Fruit fly (Drosophila melanogaster) ovary, adult (tissue): Measurements from ENCODE around the gene BBS8.

ENCODE experiments used
- CG17801 ChIP-seq: fragments of 200-800 bp; optimal IDR thresholded peaks from 2 replicates; lab custom pipeline; 2019; ENCODE audit warnings: missing biosample characterization, mild to moderate bottlenecking, missing genetic modification characterization, moderate library complexity; ENCODE audit not compliant: partially characterized antibody

The BBS8 gene

DNA sequence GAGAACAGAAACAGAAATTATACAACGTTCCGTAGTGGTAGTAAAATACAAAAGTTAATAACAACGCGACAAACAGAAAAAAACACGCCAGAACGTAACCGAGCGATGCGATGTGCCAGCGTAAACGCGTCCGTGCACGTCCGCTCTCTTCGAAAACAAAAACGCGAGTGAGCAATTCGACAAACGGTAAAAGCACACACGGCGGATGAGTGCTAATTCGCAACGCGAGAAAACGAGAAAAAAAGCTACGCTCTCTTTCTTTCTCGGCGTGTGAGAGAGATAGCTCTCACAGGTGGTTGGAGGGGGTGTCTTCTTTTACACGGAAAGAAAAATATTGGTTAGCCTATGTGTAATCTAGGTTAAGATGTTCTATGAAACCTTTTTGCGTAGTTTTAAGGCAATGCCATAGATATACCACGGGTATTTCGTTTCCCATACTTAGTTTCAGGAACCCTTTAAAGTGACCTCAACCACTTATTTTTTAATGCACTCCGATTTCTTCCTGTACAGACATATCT is 49.5 kb downstream of the BBS8 start, which contains the start of gene CG4297:
TSS of gene CG4297 (minus strand) at position 128 of the 518 bp plus-strand sequence.
- TF ChIP-seq CG17801 = peak; percentile 91

DNA sequence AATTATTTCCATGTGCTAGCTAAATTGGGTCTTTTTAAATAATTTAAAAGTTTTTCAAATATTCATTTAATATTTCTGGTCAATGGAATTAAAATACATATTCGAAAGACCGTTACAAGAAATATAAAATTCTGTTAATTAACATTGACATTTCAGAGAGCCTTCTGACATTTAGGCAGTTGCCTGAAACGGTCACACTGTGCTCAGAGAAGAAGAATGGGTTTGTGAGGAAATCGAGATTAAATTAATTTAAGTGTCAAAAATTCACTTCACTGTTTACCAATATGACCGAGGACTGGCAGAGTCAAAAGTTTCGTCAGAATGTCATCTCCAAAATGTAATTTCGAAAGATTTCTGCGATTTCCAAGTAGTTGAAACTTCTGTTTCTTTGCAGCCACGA is 50.2 kb downstream of the BBS8 start, which contains the start of gene MED15:
TSS of gene MED15 (plus strand) at position 185 of the 400 bp plus-strand sequence.
- peak; percentile 22 for TF ChIP-seq CG17801
